Worm (Caenorhabditis elegans) whole organism, L3 larva: ENCODE results near the gene F18A11.5.

Source experiments
- elt-1 ChIP-seq: fragments of 150-350 bp; optimal IDR thresholded peaks from 2 replicates; lab custom pipeline; 2014; ENCODE audit warnings: missing biosample characterization, missing genetic modification characterization
- tbx-2 ChIP-seq: sonication (generic microtip); optimal IDR thresholded peaks from 2 replicates; lab custom pipeline; 2016; ENCODE audit warnings: mild to moderate bottlenecking, missing genetic modification characterization, missing compliant biosample characterization

- TF ChIP-seq elt-1 (tag; lab: Kevin White, UChicago) (no peak), tbx-2 (tag; lab: Kevin White, UChicago) (no peak)
Observed at ce11 chrII:12985813-12986212, 28.3 kb downstream of the F18A11.5 start.
